Fruit fly (Drosophila melanogaster) whole organism, adult: ENCODE measurements around the gene CG18095.

Source experiments
- CG11617 ChIP-seq: fragments of 200-800 bp; sonication (Bioruptor generic); optimal IDR thresholded peaks from 2 replicates; lab custom pipeline; 2017; ENCODE audit warnings: mild to moderate bottlenecking, missing biosample characterization, missing genetic modification reagents, missing genetic modification characterization
- CG12768 ChIP-seq: fragments of 200-800 bp; sonication (Bioruptor generic); optimal IDR thresholded peaks from 2 replicates; lab custom pipeline; 2017; ENCODE audit warnings: missing biosample characterization, missing genetic modification characterization, mild to moderate bottlenecking, moderate library complexity, missing genetic modification reagents
- CG14711 ChIP-seq: fragments of 200-800 bp; sonication (Bioruptor generic); optimal IDR thresholded peaks from 2 replicates; lab custom pipeline; 2018; ENCODE audit warnings: missing biosample characterization, mild to moderate bottlenecking, missing genetic modification characterization, moderate library complexity
- CG1620 ChIP-seq: fragments of 200-800 bp; sonication (Bioruptor generic); optimal IDR thresholded peaks from 2 replicates; lab custom pipeline; 2016; ENCODE audit warnings: missing biosample characterization, missing genetic modification characterization
- CG33017 ChIP-seq: fragments of 200-800 bp; sonication (Bioruptor generic); optimal IDR thresholded peaks from 2 replicates; lab custom pipeline; 2018; ENCODE audit warnings: missing biosample characterization, mild to moderate bottlenecking, missing genetic modification characterization, moderate library complexity
- CG5204 ChIP-seq: fragments of 200-800 bp; sonication (Bioruptor generic); optimal IDR thresholded peaks from 2 replicates; lab custom pipeline; 2016; ENCODE audit warnings: missing biosample characterization, missing genetic modification characterization
- CG7045 ChIP-seq: fragments of 200-800 bp; sonication (Bioruptor generic); optimal IDR thresholded peaks from 2 replicates; lab custom pipeline; 2017; ENCODE audit warnings: missing biosample characterization, mild to moderate bottlenecking, missing genetic modification characterization
- CG7101 ChIP-seq: fragments of 200-800 bp; sonication (Bioruptor generic); optimal IDR thresholded peaks from 2 replicates; lab custom pipeline; 2018; ENCODE audit warnings: missing biosample characterization, mild to moderate bottlenecking, missing genetic modification characterization, moderate library complexity
- Clk ChIP-seq: fragments of 200-800 bp; sonication (Bioruptor generic); optimal IDR thresholded peaks from 2 replicates; lab custom pipeline; 2017; ENCODE audit warnings: missing biosample characterization, missing genetic modification characterization
- Crg-1 ChIP-seq: fragments of 200-800 bp; sonication (Bioruptor generic); optimal IDR thresholded peaks from 2 replicates; lab custom pipeline; 2016; ENCODE audit warnings: missing biosample characterization, missing genetic modification characterization
- Hr96 ChIP-seq: fragments of 200-800 bp; sonication (Bioruptor generic); optimal IDR thresholded peaks from 2 replicates; lab custom pipeline; 2016; ENCODE audit warnings: missing biosample characterization, missing genetic modification characterization
- Mnt ChIP-seq: fragments of 200-800 bp; sonication (Bioruptor generic); optimal IDR thresholded peaks from 2 replicates; lab custom pipeline; 2016; ENCODE audit warnings: missing biosample characterization, mild to moderate bottlenecking, missing genetic modification characterization
- bab1 ChIP-seq: fragments of 200-800 bp; sonication (Bioruptor generic); optimal IDR thresholded peaks from 3 replicates; lab custom pipeline; 2019; ENCODE audit warnings: missing biosample characterization, mild to moderate bottlenecking, missing genetic modification characterization, moderate library complexity
- cic ChIP-seq: fragments of 200-800 bp; sonication (Bioruptor generic); optimal IDR thresholded peaks from 2 replicates; lab custom pipeline; 2017; ENCODE audit warnings: missing biosample characterization, mild to moderate bottlenecking, missing genetic modification characterization, moderate library complexity
- cnc ChIP-seq, 2 experiments: fragments of >200 bp; optimal IDR thresholded peaks; 2 replicates each; lab custom pipeline; 2017
- kay ChIP-seq: fragments of 200-800 bp; sonication (Bioruptor generic); peaks from one replicate; lab custom pipeline; 2016; ENCODE audit warnings: missing biosample characterization, missing genetic modification characterization, borderline replicate concordance
- ovo ChIP-seq: fragments of 200-800 bp; sonication (Bioruptor generic); optimal IDR thresholded peaks from 2 replicates; lab custom pipeline; 2016; ENCODE audit warnings: missing biosample characterization, missing genetic modification characterization
- pad ChIP-seq: fragments of 200-800 bp; sonication (Bioruptor generic); optimal IDR thresholded peaks from 3 replicates; lab custom pipeline; 2017; ENCODE audit warnings: missing biosample characterization, missing genetic modification characterization, mild to moderate bottlenecking, moderate library complexity, missing genetic modification reagents
- tj ChIP-seq: fragments of 200-800 bp; sonication (Bioruptor generic); optimal IDR thresholded peaks from 3 replicates; lab custom pipeline; 2017; ENCODE audit warnings: missing biosample characterization, mild to moderate bottlenecking, missing genetic modification characterization, moderate library complexity
- toe ChIP-seq: fragments of 200-800 bp; sonication (Bioruptor generic); optimal IDR thresholded peaks from 2 replicates; lab custom pipeline; 2016; ENCODE audit warnings: missing biosample characterization, missing genetic modification characterization

CG18095 gene

dm6 chr2L:14039936-14040483 lies 8.7 kb upstream of the CG18095 start, which contains the start of gene nAChRalpha5:
Gene nAChRalpha5, plus strand, starts transcription at chr2L:14040170.
- TF ChIP-seq CG33017 (tag; lab: Kevin White, UChicago) (no peak), toe (GFP tag; lab: Kevin White, UChicago) (no peak), kay (GFP tag; lab: Kevin White, UChicago) (no peak), CG5204 (GFP tag; lab: Kevin White, UChicago) (no peak), cic (no peak), CG7045 (GFP tag; lab: Kevin White, UChicago) (no peak), CG12768 (no peak), Crg-1 (GFP tag; lab: Kevin White, UChicago) (no peak), Mnt (GFP tag; lab: Kevin White, UChicago) (no peak), ovo (GFP tag; lab: Kevin White, UChicago) (no peak), Clk (no peak), cnc (optimal IDR thresholded peaks at IDR 0.05; lab: Kevin White, UChicago) (no peak), CG1620 (no peak), CG11617 (GFP tag; lab: Kevin White, UChicago) (no peak), Hr96 (GFP tag; lab: Kevin White, UChicago) (no peak), tj (GFP tag; lab: Kevin White, UChicago) (no peak), bab1 (no peak)

DNA sequence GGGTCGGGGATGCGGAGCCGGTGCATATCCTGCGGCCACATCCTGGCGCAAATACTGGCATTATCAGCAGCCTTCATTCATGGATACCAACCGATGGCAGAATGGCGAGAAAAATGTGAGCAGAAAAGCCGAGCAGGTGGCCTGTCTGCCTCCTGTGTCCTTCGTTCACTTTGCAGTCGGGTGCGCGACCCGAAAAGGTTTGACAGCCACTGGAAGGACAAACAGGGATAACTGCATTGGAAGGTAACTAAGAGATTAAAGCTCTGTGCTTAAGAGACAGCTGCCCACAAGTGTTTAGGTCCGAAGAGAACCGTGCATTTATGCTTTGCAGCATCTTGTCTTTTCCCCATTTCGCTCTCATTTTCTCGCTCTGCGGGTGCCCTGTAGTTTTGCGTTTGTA lies 7.4 kb upstream of the CG18095 start:
- TF ChIP-seq cic (no peak), CG33017 (tag; lab: Kevin White, UChicago) (no peak), Crg-1 (GFP tag; lab: Kevin White, UChicago) (no peak), pad (GFP tag; lab: Kevin White, UChicago) (no peak), CG5204 (GFP tag; lab: Kevin White, UChicago) (no peak), CG12768 (no peak), ovo (GFP tag; lab: Kevin White, UChicago) (no peak), CG1620 (no peak), Hr96 (GFP tag; lab: Kevin White, UChicago) (no peak), kay (GFP tag; lab: Kevin White, UChicago) (no peak)

dm6 chr2L:14029235-14029634 lies 2.1 kb downstream of the CG18095 start:
- no peak for TF ChIP-seq Hr96 (GFP tag; lab: Kevin White, UChicago)
- no peak for TF ChIP-seq pad (GFP tag; lab: Kevin White, UChicago)
- TF ChIP-seq tj (GFP tag; lab: Kevin White, UChicago), result peak; percentile 12

DNA sequence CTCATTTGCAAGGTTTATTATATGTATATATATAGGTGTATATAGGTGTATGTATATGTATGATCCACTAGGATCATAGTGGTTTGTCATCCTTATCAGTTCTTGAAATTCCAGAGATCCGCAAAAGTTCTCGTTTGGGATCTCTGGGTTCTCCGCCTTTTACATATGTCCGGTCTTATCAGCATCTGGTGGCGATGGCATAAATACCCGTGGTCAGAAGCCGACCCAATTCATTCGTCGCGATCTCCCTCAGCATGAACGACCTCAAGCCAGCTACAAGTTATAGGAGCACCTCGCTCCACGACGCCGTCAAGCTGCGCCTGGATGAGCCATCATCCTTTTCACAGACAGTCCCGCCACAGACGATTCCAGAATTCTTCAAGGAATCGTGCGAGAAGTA lies 4.6 kb downstream of the CG18095 start, which contains the start of gene hll:
Gene hll (plus strand): TSS at position 224 of the 400 bp plus-strand sequence.
- TF ChIP-seq tj (GFP tag; lab: Kevin White, UChicago) (no peak), Mnt (GFP tag; lab: Kevin White, UChicago) (no peak), cic (no peak), CG7045 (GFP tag; lab: Kevin White, UChicago) (no peak), CG14711 (no peak), CG12768 (no peak), cnc (optimal IDR thresholded peaks at IDR 0.05; lab: Kevin White, UChicago) (no peak), CG7101 (tag; lab: Kevin White, UChicago) (no peak), ovo (GFP tag; lab: Kevin White, UChicago) (no peak), pad (GFP tag; lab: Kevin White, UChicago) (no peak), kay (GFP tag; lab: Kevin White, UChicago) (no peak), CG5204 (GFP tag; lab: Kevin White, UChicago) (no peak), toe (GFP tag; lab: Kevin White, UChicago) (no peak), Clk (no peak), CG33017 (tag; lab: Kevin White, UChicago) (no peak), CG1620 (no peak), Crg-1 (GFP tag; lab: Kevin White, UChicago) (no peak), Hr96 (GFP tag; lab: Kevin White, UChicago) (no peak), CG11617 (GFP tag; lab: Kevin White, UChicago) (no peak), bab1 (no peak)

DNA sequence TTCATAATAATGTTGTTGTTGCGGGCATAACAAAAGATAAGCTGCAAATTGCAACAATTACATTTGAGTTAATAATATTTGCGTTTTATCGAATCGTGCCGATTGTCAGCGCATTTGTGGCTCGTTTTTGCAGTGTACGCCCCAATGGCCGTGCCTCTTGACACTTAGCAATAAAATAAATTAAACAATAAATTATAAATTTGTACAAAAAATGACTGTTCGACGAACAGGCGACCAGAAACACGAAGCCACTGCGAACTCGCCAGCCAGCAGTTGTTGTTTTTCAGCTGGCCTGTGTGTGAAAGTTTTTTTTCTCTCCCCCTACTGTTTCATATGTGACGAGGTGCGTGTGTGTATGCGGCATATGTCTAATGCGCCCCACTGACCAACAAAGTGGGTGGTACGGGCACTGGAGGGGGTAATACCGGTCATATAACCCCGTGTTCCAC lies 5.8 kb downstream of the CG18095 start:
- TF ChIP-seq CG7101 (tag; lab: Kevin White, UChicago), result no peak
- no peak for TF ChIP-seq ovo (GFP tag; lab: Kevin White, UChicago)
- TF ChIP-seq CG7045 (GFP tag; lab: Kevin White, UChicago), result no peak
- TF ChIP-seq bab1, result no peak
- no peak for TF ChIP-seq CG12768
- TF ChIP-seq CG11617 (GFP tag; lab: Kevin White, UChicago), result no peak
- no peak for TF ChIP-seq CG1620

dm6 chr2L:14024746-14025105 lies 6.6 kb downstream of the CG18095 start:
- no peak for TF ChIP-seq Crg-1 (GFP tag; lab: Kevin White, UChicago)
- no peak for TF ChIP-seq CG5204 (GFP tag; lab: Kevin White, UChicago)
- no peak for TF ChIP-seq Hr96 (GFP tag; lab: Kevin White, UChicago)
- no peak for TF ChIP-seq pad (GFP tag; lab: Kevin White, UChicago)
- no peak for TF ChIP-seq toe (GFP tag; lab: Kevin White, UChicago)
- no peak for TF ChIP-seq ovo (GFP tag; lab: Kevin White, UChicago)
- TF ChIP-seq CG7045 (GFP tag; lab: Kevin White, UChicago), result no peak
- no peak for TF ChIP-seq tj (GFP tag; lab: Kevin White, UChicago)
- no peak for TF ChIP-seq CG33017 (tag; lab: Kevin White, UChicago)
- no peak for TF ChIP-seq CG14711
- no peak for TF ChIP-seq CG11617 (GFP tag; lab: Kevin White, UChicago)
- no peak for TF ChIP-seq kay (GFP tag; lab: Kevin White, UChicago)
- TF ChIP-seq CG1620, result no peak
